Fruit fly (Drosophila melanogaster): ENCODE results near the gene Ent2.
A peak's percentile ranks its signal among the peaks of the same experiment; 100 is the strongest.

The Ent2 gene

DNA sequence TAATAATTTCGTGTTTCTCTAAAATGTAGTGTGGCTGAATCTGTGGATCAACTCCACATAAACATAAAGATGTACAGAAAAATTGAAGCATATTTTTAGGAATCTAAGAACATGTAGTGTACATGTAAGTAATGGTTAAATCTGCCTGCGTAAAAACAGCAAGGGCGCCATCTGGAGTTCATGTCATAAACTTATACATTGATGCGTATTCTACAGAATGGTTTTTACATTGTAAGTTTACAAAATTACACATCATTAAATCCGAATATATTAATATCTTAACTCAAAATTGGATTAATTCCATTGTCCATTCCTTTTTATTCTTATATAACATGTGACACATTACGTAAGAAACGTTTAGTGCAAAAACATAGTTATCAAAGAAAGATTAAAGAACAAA is 35.1 kb upstream of the Ent2 start (continued):
- TF ChIP-seq row (GFP tag; IDR thresholded peaks at IDR 0.05): no peak
- TF ChIP-seq CG3407 (GFP tag; optimal IDR thresholded peaks at IDR 0.05): no peak
- TF ChIP-seq zf30C (GFP tag; optimal IDR thresholded peaks at IDR 0.05): no peak
- no peak for TF ChIP-seq CG1832 (GFP tag; optimal IDR thresholded peaks at IDR 0.05)
- peak; percentile 47 for TF ChIP-seq gro (GFP tag; optimal IDR thresholded peaks at IDR 0.05)
- TF ChIP-seq CG34376 (GFP tag; optimal IDR thresholded peaks at IDR 0.05): no peak
- no peak for TF ChIP-seq Oli (tag; optimal IDR thresholded peaks at IDR 0.05)
- TF ChIP-seq Tbp (GFP tag; optimal IDR thresholded peaks at IDR 0.05): no peak
- TF ChIP-seq CG14014 (GFP tag; IDR thresholded peaks at IDR 0.05): no peak
- no peak for TF ChIP-seq CG16863 (GFP tag; optimal IDR thresholded peaks at IDR 0.05)
- TF ChIP-seq D19A (tag; optimal IDR thresholded peaks at IDR 0.05): peak; percentile 86
- no peak for TF ChIP-seq Neu2 (GFP tag; optimal IDR thresholded peaks at IDR 0.05; ENCODE audit: borderline replicate concordance)
- TF ChIP-seq fu2 (GFP tag; optimal IDR thresholded peaks at IDR 0.05): no peak
- peak; percentile 30 for TF ChIP-seq Ets97D (GFP tag; optimal IDR thresholded peaks at IDR 0.05)
- TF ChIP-seq Atf-2 (GFP tag; optimal IDR thresholded peaks at IDR 0.05): no peak
- TF ChIP-seq B-H2 (GFP tag; optimal IDR thresholded peaks at IDR 0.05): peak; percentile 7
- no peak for TF ChIP-seq maf-S (GFP tag; optimal IDR thresholded peaks at IDR 0.05)
- no peak for TF ChIP-seq Xrp1 (GFP tag; IDR thresholded peaks at IDR 0.05)
- TF ChIP-seq Drgx (GFP tag; IDR thresholded peaks at IDR 0.05): no peak
- TF ChIP-seq CG17361 (GFP tag; IDR thresholded peaks at IDR 0.05): peak; percentile 28; the same call in 1 of the 3 replicates
- no peak for TF ChIP-seq odd (GFP tag; optimal IDR thresholded peaks at IDR 0.05)
- peak; percentile 91 for TF ChIP-seq CG2199 (GFP tag; IDR thresholded peaks at IDR 0.05)
- no peak for TF ChIP-seq sna (GFP tag; IDR thresholded peaks at IDR 0.05; ENCODE audit: partially characterized antibody)
- peak; percentile 44 for TF ChIP-seq CG33213 (GFP tag; optimal IDR thresholded peaks at IDR 0.05)
- no peak for TF ChIP-seq fd3F (GFP tag; optimal IDR thresholded peaks at IDR 0.05)
- TF ChIP-seq CG1024 (GFP tag; IDR thresholded peaks at IDR 0.05): no peak
- no peak for TF ChIP-seq CG7556 (GFP tag; optimal IDR thresholded peaks at IDR 0.05)
- TF ChIP-seq Bdp1 (GFP tag; optimal IDR thresholded peaks at IDR 0.05): no peak
- TF ChIP-seq Hand (GFP tag; optimal IDR thresholded peaks at IDR 0.05): no peak
- TF ChIP-seq CG8359 (GFP tag; optimal IDR thresholded peaks at IDR 0.05; ENCODE audit: borderline replicate concordance): no peak
- no peak for TF ChIP-seq Dek (tag; optimal IDR thresholded peaks at IDR 0.05)
- TF ChIP-seq CG11398 (GFP tag; optimal IDR thresholded peaks at IDR 0.05): no peak
- no peak for TF ChIP-seq jigr1 (GFP tag; IDR thresholded peaks at IDR 0.05)
- TF ChIP-seq lab (GFP tag; optimal IDR thresholded peaks at IDR 0.05): no peak
- TF ChIP-seq hbn (GFP tag; IDR thresholded peaks at IDR 0.05; ENCODE audit: partially characterized antibody): no peak
- TF ChIP-seq CG13775 (GFP tag; optimal IDR thresholded peaks at IDR 0.05): no peak
- TF ChIP-seq CG10267 (tag; optimal IDR thresholded peaks at IDR 0.05): peak; percentile 46
- TF ChIP-seq CG15269 (tag; optimal IDR thresholded peaks at IDR 0.05): no peak
- no peak for TF ChIP-seq sr (GFP tag; IDR thresholded peaks at IDR 0.05)
- no peak for TF ChIP-seq GATAe (GFP tag; conservative IDR thresholded peaks at IDR 0.05)
- TF ChIP-seq vnd (GFP tag; IDR thresholded peaks at IDR 0.05; ENCODE audit: partially characterized antibody): no peak
- no peak for TF ChIP-seq org-1 (GFP tag; optimal IDR thresholded peaks at IDR 0.05)
- no peak for TF ChIP-seq CG4404 (GFP tag; IDR thresholded peaks at IDR 0.05)
- TF ChIP-seq Rfx (GFP tag; IDR thresholded peaks at IDR 0.05): peak; percentile 31; the same call in 1 of the 2 replicates
- TF ChIP-seq ato (GFP tag; IDR thresholded peaks at IDR 0.05; ENCODE audit: partially characterized antibody): no peak
- no peak for TF ChIP-seq CG18011 (GFP tag; optimal IDR thresholded peaks at IDR 0.05)
- TF ChIP-seq CG30403 (GFP tag; optimal IDR thresholded peaks at IDR 0.05): no peak
- TF ChIP-seq ssp (GFP tag; IDR thresholded peaks at IDR 0.05): no peak
- TF ChIP-seq unc-4 (GFP tag; IDR thresholded peaks at IDR 0.05; ENCODE audit: partially characterized antibody): no peak
- no peak for TF ChIP-seq CG8089 (GFP tag; optimal IDR thresholded peaks at IDR 0.05)
- no peak for TF ChIP-seq Ravus (GFP tag; IDR thresholded peaks at IDR 0.05)
- no peak for TF ChIP-seq NfI (GFP tag; optimal IDR thresholded peaks at IDR 0.05)

Measured in whole organism, embryonic.